Worm (Caenorhabditis elegans): ENCODE results near the gene dsh-2.

- TF ChIP-seq nhr-77 (tag; optimal IDR thresholded peaks at IDR 0.05): no peak
- no peak for TF ChIP-seq lin-15B (tag; optimal IDR thresholded peaks at IDR 0.05)
- TF ChIP-seq nhr-12 (tag; optimal IDR thresholded peaks at IDR 0.05): no peak
- TF ChIP-seq lin-35 (GFP tag; optimal IDR thresholded peaks at IDR 0.05): no peak
- TF ChIP-seq dpl-1 (GFP tag; optimal IDR thresholded peaks at IDR 0.05): no peak
- TF ChIP-seq ztf-11 (tag; optimal IDR thresholded peaks at IDR 0.05): no peak
- TF ChIP-seq pag-3 (tag; optimal IDR thresholded peaks at IDR 0.05; ENCODE audit: borderline replicate concordance, insufficient read depth): no peak
- no peak for TF ChIP-seq fkh-10 (GFP tag; optimal IDR thresholded peaks at IDR 0.05)
- no peak for TF ChIP-seq nhr-20 (tag; optimal IDR thresholded peaks at IDR 0.05)
- no peak for TF ChIP-seq unc-62 (GFP tag; optimal IDR thresholded peaks at IDR 0.05)
- no peak for TF ChIP-seq lir-3 (tag; optimal IDR thresholded peaks at IDR 0.05; ENCODE audit: poor library complexity)
- TF ChIP-seq efl-1 (optimal IDR thresholded peaks at IDR 0.05): no peak
- no peak for TF ChIP-seq efl-1 (GFP tag; optimal IDR thresholded peaks at IDR 0.05 in 1 of 2)
These were observed 14.0 kb downstream of the dsh-2 start for ce11 chrII:5066967-5067366.
